Worm (Caenorhabditis elegans) whole organism, L2 larva: Measurements from ENCODE around the gene str-97.

Source experiments
- alr-1 ChIP-seq: fragments of 150-350 bp; optimal IDR thresholded peaks from 2 replicates; lab custom pipeline; 2014; ENCODE audit warnings: missing biosample characterization, missing genetic modification characterization
- blmp-1 ChIP-seq: sonication (generic microtip); optimal IDR thresholded peaks from 2 replicates; lab custom pipeline; 2017; ENCODE audit warnings: missing genetic modification characterization, mild to moderate bottlenecking, missing compliant biosample characterization, antibody characterized with exemption, moderate library complexity; ENCODE audit not compliant: insufficient read depth
- ceh-16 ChIP-seq: fragments of 150-350 bp; optimal IDR thresholded peaks from 2 replicates; lab custom pipeline; 2014; ENCODE audit warnings: missing biosample characterization, missing genetic modification characterization
- ceh-82 ChIP-seq: fragments of 150-350 bp; optimal IDR thresholded peaks from 2 replicates; lab custom pipeline; 2014; ENCODE audit warnings: missing biosample characterization, missing genetic modification characterization
- crh-2 ChIP-seq: sonication (generic microtip); optimal IDR thresholded peaks from 2 replicates; lab custom pipeline; 2017; ENCODE audit warnings: missing biosample characterization, missing genetic modification characterization
- elt-1 ChIP-seq: fragments of 150-350 bp; optimal IDR thresholded peaks from 2 replicates; lab custom pipeline; 2014; ENCODE audit warnings: missing biosample characterization, missing genetic modification characterization
- elt-3 ChIP-seq: sonication (generic microtip); optimal IDR thresholded peaks from 2 replicates; lab custom pipeline; 2017; ENCODE audit warnings: missing biosample characterization, missing genetic modification characterization
- fos-1 ChIP-seq: fragments of 150-350 bp; optimal IDR thresholded peaks from 2 replicates; lab custom pipeline; 2014; ENCODE audit warnings: missing biosample characterization, missing genetic modification characterization
- gmeb-1 ChIP-seq: fragments of 150-350 bp; optimal IDR thresholded peaks from 2 replicates; lab custom pipeline; 2014; ENCODE audit warnings: missing biosample characterization, missing genetic modification characterization
- lin-11 ChIP-seq: fragments of 150-350 bp; sonication (generic microtip); optimal IDR thresholded peaks from 2 replicates; lab custom pipeline; 2014; ENCODE audit warnings: missing biosample characterization, missing genetic modification characterization, inconsistent platforms, mixed read lengths
- lin-13 ChIP-seq: fragments of 150-350 bp; optimal IDR thresholded peaks from 2 replicates; lab custom pipeline; 2014; ENCODE audit warnings: missing biosample characterization, missing genetic modification reagents, missing genetic modification characterization
- lin-39 ChIP-seq: fragments of 150-350 bp; optimal IDR thresholded peaks from 2 replicates; lab custom pipeline; 2014; ENCODE audit warnings: missing biosample characterization, missing genetic modification reagents, missing genetic modification characterization
- lsy-2 ChIP-seq, 2 experiments: fragments of 150-350 bp in 1 of 2; sonication (generic microtip) in 1 of 2; optimal IDR thresholded peaks; 2 replicates each; lab custom pipeline; 2014 to 2017; ENCODE audit warnings: missing biosample characterization in 2 of 2, missing genetic modification characterization in 2 of 2
- mab-5 ChIP-seq: fragments of 150-350 bp; optimal IDR thresholded peaks from 2 replicates; lab custom pipeline; 2014; ENCODE audit warnings: missing biosample characterization, missing genetic modification characterization
- mbf-1 ChIP-seq: sonication (generic microtip); optimal IDR thresholded peaks from 2 replicates; lab custom pipeline; 2017; ENCODE audit warnings: missing biosample characterization, missing genetic modification characterization
- mdl-1 ChIP-seq, 2 experiments: fragments of 150-350 bp in 1 of 2; sonication (generic microtip) in 1 of 2; optimal IDR thresholded peaks; 2 replicates each; lab custom pipeline; 2017; ENCODE audit warnings: missing biosample characterization in 2 of 2, missing genetic modification characterization in 2 of 2
- nhr-10 ChIP-seq: sonication (generic microtip); optimal IDR thresholded peaks from 2 replicates; lab custom pipeline; 2017; ENCODE audit warnings: missing biosample characterization, missing genetic modification characterization
- nhr-12 ChIP-seq: fragments of 150-350 bp; optimal IDR thresholded peaks from 2 replicates; lab custom pipeline; 2014; ENCODE audit warnings: missing biosample characterization, missing genetic modification characterization
- nhr-21 ChIP-seq: fragments of 150-350 bp; optimal IDR thresholded peaks from 2 replicates; lab custom pipeline; 2014; ENCODE audit warnings: missing biosample characterization, missing genetic modification characterization
- nhr-23 ChIP-seq: fragments of 150-350 bp; optimal IDR thresholded peaks from 2 replicates; lab custom pipeline; 2014; ENCODE audit warnings: missing biosample characterization, missing genetic modification reagents, missing genetic modification characterization
- nhr-237 ChIP-seq: fragments of 150-350 bp; optimal IDR thresholded peaks from 2 replicates; lab custom pipeline; 2014; ENCODE audit warnings: missing biosample characterization, missing genetic modification characterization
- nhr-6 ChIP-seq: fragments of 150-350 bp; optimal IDR thresholded peaks from 2 replicates; lab custom pipeline; 2014; ENCODE audit warnings: missing biosample characterization, missing genetic modification characterization
- nhr-77 ChIP-seq: fragments of 150-350 bp; optimal IDR thresholded peaks from 2 replicates; lab custom pipeline; 2014; ENCODE audit warnings: missing biosample characterization, missing genetic modification characterization
- peb-1 ChIP-seq: fragments of 150-350 bp; optimal IDR thresholded peaks from 2 replicates; lab custom pipeline; 2014; ENCODE audit warnings: missing biosample characterization, missing genetic modification characterization
- sem-4 ChIP-seq: fragments of 150-350 bp; optimal IDR thresholded peaks from 2 replicates; lab custom pipeline; 2014; ENCODE audit warnings: missing biosample characterization, missing genetic modification reagents, missing genetic modification characterization
- skn-1 ChIP-seq: sonication (generic microtip); optimal IDR thresholded peaks from 2 replicates; lab custom pipeline; 2017; ENCODE audit warnings: missing biosample characterization, missing genetic modification characterization
- sma-3 ChIP-seq: sonication (generic microtip); optimal IDR thresholded peaks from 2 replicates; lab custom pipeline; 2016; ENCODE audit warnings: missing genetic modification reagents, missing genetic modification characterization, missing compliant biosample characterization
- sma-9 ChIP-seq, 2 experiments: fragments of 150-350 bp in 1 of 2; sonication (generic microtip) in 1 of 2; optimal IDR thresholded peaks; 2 replicates each; lab custom pipeline; 2014 to 2016; ENCODE audit warnings: missing genetic modification characterization in 2 of 2, mild to moderate bottlenecking in 1 of 2, missing biosample characterization in 1 of 2, missing compliant biosample characterization in 1 of 2, missing genetic modification reagents in 1 of 2, moderate library complexity in 1 of 2
- snpc-4 ChIP-seq: fragments of 150-350 bp; optimal IDR thresholded peaks from 2 replicates; lab custom pipeline; 2014; ENCODE audit warnings: missing biosample characterization, missing genetic modification characterization
- unc-62 ChIP-seq: fragments of 150-350 bp; optimal IDR thresholded peaks from 2 replicates; lab custom pipeline; 2014; ENCODE audit warnings: missing biosample characterization, missing genetic modification reagents, missing genetic modification characterization
- ztf-11 ChIP-seq: sonication (generic microtip); optimal IDR thresholded peaks from 2 replicates; lab custom pipeline; 2017; ENCODE audit warnings: missing biosample characterization, missing genetic modification characterization

str-97 gene

DNA sequence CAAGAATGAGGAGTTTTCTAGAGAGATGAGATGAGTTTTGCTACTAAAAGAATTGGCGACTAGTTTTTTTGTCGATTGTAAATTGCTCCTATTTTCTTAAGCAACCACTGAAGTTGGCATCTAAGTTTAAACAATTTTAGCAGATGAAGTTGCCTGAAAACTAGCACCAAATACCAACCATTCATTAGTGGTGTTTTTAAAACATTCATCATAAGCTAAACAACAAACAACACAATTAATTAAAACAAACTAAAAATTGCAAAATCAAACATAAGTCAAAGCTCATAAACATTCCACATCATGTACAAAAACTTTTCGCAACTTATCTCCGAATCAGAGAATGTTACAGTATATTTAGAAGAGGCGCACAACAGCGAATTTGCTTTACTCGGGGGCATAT is 27.1 kb upstream of the str-97 start, which contains the start of gene srz-13:
TSS of gene srz-13 (plus strand) at position 301 of the 400 bp plus-strand sequence.
- TF ChIP-seq sma-9 (GFP tag; optimal IDR thresholded peaks at IDR 0.05; lab: Kevin White, UChicago) (no peak), sma-9 (tag; optimal IDR thresholded peaks at IDR 0.05; lab: Kevin White, UChicago) (no peak), ceh-82 (tag; lab: Kevin White, UChicago) (no peak), elt-1 (tag; lab: Kevin White, UChicago) (no peak), fos-1 (tag; lab: Kevin White, UChicago) (no peak), unc-62 (GFP tag; lab: Kevin White, UChicago) (no peak), lin-13 (GFP tag; lab: Kevin White, UChicago) (no peak), lsy-2 (tag; optimal IDR thresholded peaks at IDR 0.05; lab: Kevin White, UChicago) (no peak), nhr-10 (tag; lab: Kevin White, UChicago) (no peak), ceh-16 (tag; lab: Kevin White, UChicago) (no peak), sem-4 (tag; lab: Kevin White, UChicago) (no peak), nhr-23 (tag; lab: Kevin White, UChicago) (no peak)

DNA sequence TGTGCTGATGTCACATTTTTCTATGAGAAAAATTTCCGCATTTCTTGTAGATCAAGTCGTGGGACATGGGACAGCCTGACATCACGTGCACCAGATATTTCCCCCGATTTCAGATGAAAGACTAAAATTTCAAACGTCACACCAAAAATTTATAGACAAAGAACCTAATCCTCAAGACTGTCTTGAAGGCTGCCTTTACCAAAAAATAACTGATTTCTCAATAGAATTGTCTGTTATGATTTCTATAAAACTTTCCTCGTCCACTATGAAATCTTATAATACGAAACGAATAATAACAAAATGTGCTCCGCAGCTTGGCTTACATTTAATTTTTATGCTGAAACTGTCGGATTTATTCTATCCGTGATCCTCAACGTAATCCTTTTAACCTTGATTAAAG is 25.3 kb upstream of the str-97 start, which contains the start of gene str-106:
TSS of gene str-106 (plus strand) at position 301 of the 400 bp plus-strand sequence.
- no peak for TF ChIP-seq nhr-21 (tag; lab: Kevin White, UChicago)
- TF ChIP-seq nhr-12 (tag; lab: Kevin White, UChicago), result no peak
- no peak for TF ChIP-seq sem-4 (tag; lab: Kevin White, UChicago)
- TF ChIP-seq mbf-1 (tag; lab: Kevin White, UChicago), result no peak
- no peak for TF ChIP-seq nhr-77 (tag; lab: Kevin White, UChicago)
- no peak for TF ChIP-seq sma-3 (GFP tag; lab: Kevin White, UChicago)
- TF ChIP-seq mab-5 (tag; lab: Kevin White, UChicago), result no peak
- no peak for TF ChIP-seq snpc-4

DNA sequence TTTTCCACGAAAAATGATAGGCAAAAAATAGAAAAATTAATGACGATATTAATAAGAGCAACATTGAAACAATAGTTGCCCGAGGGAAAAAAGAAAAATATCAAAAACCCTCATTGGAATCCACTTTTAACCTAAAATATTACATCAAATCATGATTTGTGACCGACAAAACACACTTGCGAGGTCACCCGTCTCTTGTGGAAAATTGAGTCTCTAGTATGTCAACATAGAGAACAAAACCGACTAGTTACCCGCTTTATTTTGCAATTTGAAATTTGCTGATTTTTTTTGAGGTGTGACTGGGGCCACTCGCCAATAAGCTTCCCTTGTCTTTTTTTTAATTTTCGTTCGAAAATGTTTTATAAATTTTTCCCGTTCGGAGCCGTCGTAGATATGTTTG is 20.7 kb upstream of the str-97 start, which contains the start of gene cyp-33D1:
TSS of gene cyp-33D1 (minus strand) at position 101 of the 400 bp plus-strand sequence.
- TF ChIP-seq elt-3 (no peak), lin-11 (no peak), mbf-1 (tag; lab: Kevin White, UChicago) (no peak), nhr-23 (tag; lab: Kevin White, UChicago) (no peak)

DNA sequence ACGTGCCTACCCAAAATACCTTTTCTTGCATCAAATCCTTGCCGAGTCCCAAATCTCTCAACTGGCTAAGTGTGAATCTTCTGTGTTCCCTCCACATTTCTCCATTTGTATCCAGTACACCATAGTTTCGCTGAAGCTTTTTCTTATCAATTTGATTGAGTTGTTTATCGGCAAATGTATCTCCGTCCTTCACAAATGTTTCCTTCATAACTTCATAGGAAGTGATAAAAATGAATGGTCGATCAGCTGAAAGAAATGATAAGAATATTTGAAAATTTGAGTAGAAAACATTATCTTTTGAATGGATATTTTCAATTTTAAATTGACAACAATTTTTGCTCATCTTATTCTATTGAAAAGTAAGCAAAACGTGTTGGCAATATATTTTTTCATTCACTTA is 20.2 kb upstream of the str-97 start:
- TF ChIP-seq fos-1 (tag; lab: Kevin White, UChicago) (peak; percentile 65), mab-5 (tag; lab: Kevin White, UChicago) (no peak)

DNA sequence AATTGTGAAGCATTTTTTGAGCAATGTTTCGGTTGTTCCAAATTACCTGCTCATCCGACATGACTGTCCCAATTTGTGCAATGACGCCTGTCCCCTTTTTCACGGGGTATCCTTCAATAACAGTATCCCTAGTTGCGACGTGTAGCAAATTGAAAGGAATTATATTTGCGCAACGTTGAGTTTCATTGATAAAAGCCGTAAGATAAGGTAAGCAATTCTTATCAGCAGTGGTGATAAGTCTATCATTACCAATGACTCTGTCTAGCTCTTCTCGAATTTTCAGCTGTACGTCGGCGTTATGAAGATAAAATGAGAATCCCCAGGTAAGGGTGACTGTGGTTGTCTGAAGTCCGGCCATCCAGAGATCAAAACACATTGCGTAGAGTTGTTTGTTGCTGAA is 19.1 kb upstream of the str-97 start:
- TF ChIP-seq peb-1 (no peak), fos-1 (tag; lab: Kevin White, UChicago) (peak; percentile 35)

DNA sequence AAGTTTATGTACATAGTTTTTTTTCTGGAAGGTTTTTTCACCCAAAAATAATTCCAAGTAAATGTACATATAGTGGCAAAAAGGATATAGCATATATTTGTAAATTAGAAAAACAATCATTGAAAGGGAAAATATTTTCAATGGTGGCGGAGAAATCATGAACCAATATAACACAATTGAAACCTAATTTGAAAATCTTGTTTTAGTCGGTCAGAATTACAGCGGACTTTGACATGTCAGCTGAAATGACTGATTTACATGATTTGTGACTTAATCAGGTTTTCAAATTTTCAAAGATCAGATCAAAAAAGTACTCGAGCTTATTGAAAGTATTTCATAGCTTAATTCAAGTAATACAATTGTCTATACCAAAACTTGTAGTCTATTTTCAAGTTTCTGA is 16.7 kb upstream of the str-97 start, which contains the start of gene K05D4.9:
TSS of gene K05D4.9 (minus strand) at position 101 of the 400 bp plus-strand sequence.
- TF ChIP-seq gmeb-1 (tag; lab: Kevin White, UChicago) (no peak), elt-3 (no peak), sma-3 (GFP tag; lab: Kevin White, UChicago) (no peak), lin-39 (no peak), sem-4 (tag; lab: Kevin White, UChicago) (no peak), lsy-2 (tag; optimal IDR thresholded peaks at IDR 0.05; lab: Kevin White, UChicago) (no peak), crh-2 (tag; lab: Kevin White, UChicago) (no peak), ztf-11 (tag; lab: Kevin White, UChicago) (no peak)

DNA sequence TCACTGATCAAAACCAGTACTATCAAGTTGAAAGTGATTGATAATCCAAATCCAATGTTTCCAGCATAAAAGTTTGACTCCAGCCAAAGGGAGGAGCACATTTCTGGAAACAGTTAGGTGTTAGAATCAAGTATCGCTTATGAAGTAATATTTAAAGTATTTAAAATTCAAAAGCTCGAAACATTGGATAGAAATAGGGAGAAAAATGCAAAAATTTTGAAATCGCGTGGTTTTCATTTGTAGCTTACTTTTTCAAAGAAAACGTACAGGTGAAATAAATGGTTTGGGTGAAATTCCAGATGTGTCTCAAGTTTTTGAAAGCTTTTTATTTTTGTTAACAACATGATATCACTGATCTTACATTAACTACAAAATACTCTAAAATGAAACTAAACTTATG is 14.0 kb upstream of the str-97 start, which contains the start of gene str-111:
TSS of gene str-111 (minus strand) at position 101 of the 400 bp plus-strand sequence.
- TF ChIP-seq skn-1, result no peak
- TF ChIP-seq mbf-1 (tag; lab: Kevin White, UChicago), result no peak
- no peak for TF ChIP-seq elt-1 (tag; lab: Kevin White, UChicago)
- TF ChIP-seq ztf-11 (tag; lab: Kevin White, UChicago), result no peak
- no peak for TF ChIP-seq lin-11
- no peak for TF ChIP-seq fos-1 (tag; lab: Kevin White, UChicago)
- no peak for TF ChIP-seq peb-1
- TF ChIP-seq nhr-6 (tag; lab: Kevin White, UChicago), result no peak
- no peak for TF ChIP-seq mab-5 (tag; lab: Kevin White, UChicago)
- no peak for TF ChIP-seq gmeb-1 (tag; lab: Kevin White, UChicago)
- TF ChIP-seq mdl-1 (tag; optimal IDR thresholded peaks at IDR 0.05; lab: Kevin White, UChicago), result no peak
- TF ChIP-seq alr-1, result no peak
- TF ChIP-seq lin-13 (GFP tag; lab: Kevin White, UChicago), result no peak
- no peak for TF ChIP-seq blmp-1 (tag; lab: Kevin White, UChicago)
- TF ChIP-seq nhr-237 (tag; lab: Kevin White, UChicago), result no peak
- no peak for TF ChIP-seq lin-39
